Worm (Caenorhabditis elegans): ENCODE results near the gene F58D2.5.

DNA sequence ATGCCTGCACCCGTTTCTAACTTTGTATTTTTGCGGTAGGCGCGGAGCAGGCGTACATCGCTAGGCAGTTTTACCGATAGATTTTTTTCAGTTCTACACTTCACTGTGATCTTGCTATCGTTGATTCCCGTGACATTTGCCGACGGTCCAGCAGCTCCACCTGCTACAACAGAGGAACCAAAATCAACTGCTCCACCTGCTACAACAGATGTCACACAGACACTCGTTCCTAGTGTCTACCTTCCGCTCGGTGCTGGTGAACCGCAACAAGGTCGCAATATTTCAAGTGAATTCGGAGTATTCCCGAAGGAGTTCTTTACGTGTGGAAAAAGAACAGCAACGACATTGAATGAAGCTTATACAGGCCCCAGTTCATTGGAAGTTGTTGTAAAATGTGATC, 3.1 kb downstream of the F58D2.5 start:
- TF ChIP-seq tab-1 (GFP tag; IDR thresholded peaks at IDR 0.05) (no peak), cog-1 (tag; optimal IDR thresholded peaks at IDR 0.05) (no peak), ref-1 (GFP tag; conservative IDR thresholded peaks at IDR 0.05) (no peak)

Data from whole organism, midembryonic.